Fruit fly (Drosophila melanogaster) whole organism, embryonic: Measurements from ENCODE around the gene Sec24CD.

Experiments
- Atf3 ChIP-seq: fragments of 200-800 bp; sonication (Bioruptor generic); optimal IDR thresholded peaks from 3 replicates; lab custom pipeline; 2016; ENCODE audit warnings: missing biosample characterization, missing genetic modification characterization
- BtbVII ChIP-seq: fragments of 200-800 bp; sonication (Bioruptor generic); optimal IDR thresholded peaks from 3 replicates; lab custom pipeline; 2017; ENCODE audit warnings: missing biosample characterization, mild to moderate bottlenecking, missing genetic modification characterization
- C15 ChIP-seq: fragments of 200-800 bp; sonication (Bioruptor generic); IDR thresholded peaks from 3 replicates; pipeline ENCODE4 v1.3.6; 2022; ENCODE audit warnings: missing biosample characterization, missing genetic modification characterization
- CG10147 ChIP-seq: fragments of 200-800 bp; sonication (Bioruptor generic); optimal IDR thresholded peaks from 2 replicates; lab custom pipeline; 2019; ENCODE audit warnings: missing biosample characterization, mild to moderate bottlenecking, missing genetic modification characterization, moderate library complexity
- CG10543 ChIP-seq: fragments of 200-800 bp; sonication (Bioruptor generic); optimal IDR thresholded peaks from 3 replicates; lab custom pipeline; 2017; ENCODE audit warnings: missing biosample characterization, mild to moderate bottlenecking, missing genetic modification characterization, moderate library complexity
- CG11456 ChIP-seq: fragments of 200-800 bp; sonication (Bioruptor generic); IDR thresholded peaks from 3 replicates; pipeline ENCODE4 v1.3.6; 2022; ENCODE audit warnings: missing biosample characterization, missing genetic modification characterization
- CG13287 ChIP-seq: fragments of 200-800 bp; sonication (Bioruptor generic); IDR thresholded peaks from 2 replicates; pipeline ENCODE4 v1.3.6; 2022; ENCODE audit warnings: missing biosample characterization, missing genetic modification characterization; ENCODE audit not compliant: partially characterized antibody
- CG14965 ChIP-seq: fragments of 200-800 bp; sonication (Bioruptor generic); optimal IDR thresholded peaks from 2 replicates; lab custom pipeline; 2016; ENCODE audit warnings: missing biosample characterization, missing genetic modification characterization, borderline replicate concordance
- CG15011 ChIP-seq: fragments of 200-800 bp; sonication (Bioruptor generic); optimal IDR thresholded peaks from 3 replicates; lab custom pipeline; 2018; ENCODE audit warnings: missing biosample characterization, mild to moderate bottlenecking, missing genetic modification characterization
- CG1529 ChIP-seq: fragments of 200-800 bp; sonication (Bioruptor generic); optimal IDR thresholded peaks from 3 replicates; lab custom pipeline; 2018; ENCODE audit warnings: missing biosample characterization, missing genetic modification characterization
- CG16815 ChIP-seq: fragments of 200-800 bp; sonication (Bioruptor generic); optimal IDR thresholded peaks from 3 replicates; lab custom pipeline; 2017; ENCODE audit warnings: missing biosample characterization, mild to moderate bottlenecking, missing genetic modification characterization
- CG16863 ChIP-seq: fragments of 200-800 bp; sonication (Bioruptor generic); optimal IDR thresholded peaks from 3 replicates; lab custom pipeline; 2016; ENCODE audit warnings: missing biosample characterization, missing genetic modification characterization
- CG17328 ChIP-seq: fragments of 200-800 bp; sonication (Bioruptor generic); IDR thresholded peaks from 2 replicates; pipeline ENCODE4 v1.3.6; 2022; ENCODE audit warnings: missing biosample characterization, missing genetic modification characterization
- CG17802 ChIP-seq: fragments of 200-800 bp; sonication (Bioruptor generic); optimal IDR thresholded peaks from 2 replicates; lab custom pipeline; 2018; ENCODE audit warnings: missing biosample characterization, mild to moderate bottlenecking, missing genetic modification characterization, moderate library complexity
- CG18619 ChIP-seq: fragments of 200-800 bp; sonication (Bioruptor generic); optimal IDR thresholded peaks from 3 replicates; lab custom pipeline; 2017; ENCODE audit warnings: missing biosample characterization, mild to moderate bottlenecking, missing genetic modification characterization
- CG2120 ChIP-seq: fragments of 200-800 bp; sonication (Bioruptor generic); optimal IDR thresholded peaks from 3 replicates; lab custom pipeline; 2016; ENCODE audit warnings: missing biosample characterization, missing genetic modification characterization
- CG31441 ChIP-seq: fragments of 200-800 bp; sonication (Bioruptor generic); IDR thresholded peaks from 2 replicates; pipeline ENCODE4 v1.3.6; 2022; ENCODE audit warnings: missing biosample characterization, missing genetic modification characterization
- CG32772 ChIP-seq: fragments of 200-800 bp; sonication (Bioruptor generic); IDR thresholded peaks from 2 replicates; pipeline ENCODE4 v1.3.6; 2022; ENCODE audit warnings: missing biosample characterization, missing genetic modification characterization
- CG5953 ChIP-seq: fragments of 200-800 bp; sonication (Bioruptor generic); IDR thresholded peaks from 2 replicates; pipeline ENCODE4 v1.3.6; 2022; ENCODE audit warnings: missing biosample characterization, missing genetic modification characterization
- CG6683 ChIP-seq: fragments of 200-800 bp; sonication (Bioruptor generic); optimal IDR thresholded peaks from 2 replicates; lab custom pipeline; 2017; ENCODE audit warnings: missing biosample characterization, mild to moderate bottlenecking, missing genetic modification characterization, missing genetic modification reagents
- CG7372 ChIP-seq: fragments of 200-800 bp; sonication (Bioruptor generic); IDR thresholded peaks from 2 replicates; pipeline ENCODE4 v1.3.6; 2022; ENCODE audit warnings: missing biosample characterization, missing genetic modification characterization
- CG8281 ChIP-seq: fragments of 200-800 bp; sonication (Bioruptor generic); optimal IDR thresholded peaks from 2 replicates; lab custom pipeline; 2018; ENCODE audit warnings: missing biosample characterization, mild to moderate bottlenecking, missing genetic modification characterization, moderate library complexity
- CG9932 ChIP-seq: fragments of 200-800 bp; sonication (Bioruptor generic); IDR thresholded peaks from 2 replicates; pipeline ENCODE4 v1.3.6; 2022; ENCODE audit warnings: missing biosample characterization, missing genetic modification characterization
- D ChIP-seq, 2 experiments: fragments of 200-800 bp in 1 of 2; fragments of >200 bp in 1 of 2; sonication (Bioruptor generic) in 1 of 2; optimal IDR thresholded peaks; 2 replicates in 1 of 2; 3 replicates in 1 of 2; lab custom pipeline; 2017; ENCODE audit warnings: mild to moderate bottlenecking in 1 of 2, missing biosample characterization in 1 of 2, missing genetic modification characterization in 1 of 2, missing genetic modification reagents in 1 of 2
- D19B ChIP-seq: fragments of 200-800 bp; sonication (Bioruptor generic); optimal IDR thresholded peaks from 2 replicates; lab custom pipeline; 2017; ENCODE audit warnings: missing biosample characterization, mild to moderate bottlenecking, missing genetic modification characterization
- Dbx ChIP-seq: fragments of 200-800 bp; sonication (Bioruptor generic); IDR thresholded peaks from 3 replicates; pipeline ENCODE4 v1.3.6; 2022; ENCODE audit warnings: missing biosample characterization, missing genetic modification characterization
- Dek ChIP-seq: fragments of 200-800 bp; sonication (Bioruptor generic); optimal IDR thresholded peaks from 3 replicates; lab custom pipeline; 2019; ENCODE audit warnings: missing biosample characterization, mild to moderate bottlenecking, missing genetic modification characterization, moderate library complexity
- Dip3 ChIP-seq: fragments of 200-800 bp; sonication (Bioruptor generic); optimal IDR thresholded peaks from 3 replicates; lab custom pipeline; 2016; ENCODE audit warnings: missing biosample characterization, missing genetic modification characterization
- E2f2 ChIP-seq: fragments of 200-800 bp; sonication (Bioruptor generic); IDR thresholded peaks from 2 replicates; pipeline ENCODE4 v1.3.6; 2022; ENCODE audit warnings: missing biosample characterization, missing genetic modification characterization
- HLH4C ChIP-seq: fragments of 200-800 bp; sonication (Bioruptor generic); IDR thresholded peaks from 3 replicates; pipeline ENCODE4 v1.3.6; 2022; ENCODE audit warnings: missing biosample characterization, missing genetic modification characterization; ENCODE audit not compliant: partially characterized antibody
- Lim3 ChIP-seq: fragments of 200-800 bp; sonication (Bioruptor generic); IDR thresholded peaks from 2 replicates; pipeline ENCODE4 v1.3.6; 2022; ENCODE audit warnings: missing biosample characterization, missing genetic modification characterization
- Poxn ChIP-seq: fragments of 200-800 bp; sonication (Bioruptor generic); IDR thresholded peaks from 2 replicates; pipeline ENCODE4 v1.3.6; 2022; ENCODE audit warnings: missing biosample characterization, missing genetic modification characterization
- chm ChIP-seq: fragments of 200-800 bp; sonication (Bioruptor generic); IDR thresholded peaks from 2 replicates; pipeline ENCODE4 v1.3.6; 2022; ENCODE audit warnings: missing biosample characterization, missing genetic modification characterization
- eve ChIP-seq, 2 experiments: fragments of >200 bp; optimal IDR thresholded peaks; 2 replicates each; lab custom pipeline; 2017; ENCODE audit warnings: missing biosample characterization in 2 of 2, missing genetic modification characterization in 2 of 2
- fd64A ChIP-seq: fragments of 200-800 bp; sonication (Bioruptor generic); optimal IDR thresholded peaks from 3 replicates; lab custom pipeline; 2018; ENCODE audit warnings: missing biosample characterization, mild to moderate bottlenecking, missing genetic modification characterization
- nau ChIP-seq: fragments of 200-800 bp; sonication (Bioruptor generic); optimal IDR thresholded peaks from 3 replicates; lab custom pipeline; 2017; ENCODE audit warnings: missing biosample characterization, mild to moderate bottlenecking, missing genetic modification characterization, missing genetic modification reagents
- nerfin-1 ChIP-seq: fragments of 200-800 bp; sonication (Bioruptor generic); optimal IDR thresholded peaks from 3 replicates; lab custom pipeline; 2019; ENCODE audit warnings: missing biosample characterization, mild to moderate bottlenecking, missing genetic modification characterization, moderate library complexity
- otp ChIP-seq: fragments of 200-800 bp; sonication (Bioruptor generic); IDR thresholded peaks from 3 replicates; pipeline ENCODE4, ENCODE4 v1.3.6; 2022; ENCODE audit warnings: missing biosample characterization, missing genetic modification characterization
- pan ChIP-seq, 4 experiments: fragments of >200 bp in 3 of 4; fragments of 200-800 bp in 1 of 4; sonication (Bioruptor generic) in 1 of 4; optimal IDR thresholded peaks in 3 of 4; IDR thresholded peaks in 1 of 4; 2 replicates each; pipeline versions ENCODE4 v1.3.6 to Lab custom; 2017 to 2022; ENCODE audit warnings: missing biosample characterization in 2 of 4, missing genetic modification characterization in 2 of 4, mixed read lengths in 1 of 4
- phol ChIP-seq: fragments of 200-800 bp; sonication (Bioruptor generic); optimal IDR thresholded peaks from 3 replicates; lab custom pipeline; 2018; ENCODE audit warnings: missing biosample characterization, mild to moderate bottlenecking, missing genetic modification characterization, moderate library complexity
- repo ChIP-seq: fragments of 200-800 bp; sonication (Bioruptor generic); optimal IDR thresholded peaks from 2 replicates; lab custom pipeline; 2016; ENCODE audit warnings: missing biosample characterization, missing genetic modification characterization
- run ChIP-seq: fragments of 200-800 bp; sonication (Bioruptor generic); optimal IDR thresholded peaks from 3 replicates; lab custom pipeline; 2018; ENCODE audit warnings: missing biosample characterization, mild to moderate bottlenecking, missing genetic modification characterization
- seq ChIP-seq: fragments of 200-800 bp; sonication (Bioruptor generic); IDR thresholded peaks from 2 replicates; pipeline ENCODE4 v1.3.6; 2022; ENCODE audit warnings: missing biosample characterization, missing genetic modification characterization
- slou ChIP-seq: fragments of 200-800 bp; sonication (Bioruptor generic); optimal IDR thresholded peaks from 3 replicates; lab custom pipeline; 2016; ENCODE audit warnings: missing biosample characterization, missing genetic modification characterization
- sob ChIP-seq: fragments of 200-800 bp; sonication (Bioruptor generic); IDR thresholded peaks from 2 replicates; pipeline ENCODE4 v1.3.6; 2022; ENCODE audit warnings: missing biosample characterization, missing genetic modification characterization
- sqz ChIP-seq: fragments of 200-800 bp; sonication (Bioruptor generic); optimal IDR thresholded peaks from 3 replicates; lab custom pipeline; 2018; ENCODE audit warnings: missing biosample characterization, mild to moderate bottlenecking, missing genetic modification characterization
- stc ChIP-seq: fragments of 200-800 bp; sonication (Bioruptor generic); IDR thresholded peaks from 2 replicates; pipeline ENCODE4 v1.3.6; 2022; ENCODE audit warnings: missing biosample characterization, missing genetic modification characterization
- zen2 ChIP-seq: fragments of 200-800 bp; sonication (Bioruptor generic); IDR thresholded peaks from 3 replicates; pipeline ENCODE4 v1.3.6; 2022; ENCODE audit warnings: missing biosample characterization, missing genetic modification characterization; ENCODE audit not compliant: partially characterized antibody
- zfh1 ChIP-seq: fragments of 200-800 bp; sonication (Bioruptor generic); IDR thresholded peaks from 3 replicates; pipeline ENCODE4 v1.3.6; 2022; ENCODE audit warnings: missing biosample characterization, missing genetic modification characterization

The Sec24CD gene

DNA sequence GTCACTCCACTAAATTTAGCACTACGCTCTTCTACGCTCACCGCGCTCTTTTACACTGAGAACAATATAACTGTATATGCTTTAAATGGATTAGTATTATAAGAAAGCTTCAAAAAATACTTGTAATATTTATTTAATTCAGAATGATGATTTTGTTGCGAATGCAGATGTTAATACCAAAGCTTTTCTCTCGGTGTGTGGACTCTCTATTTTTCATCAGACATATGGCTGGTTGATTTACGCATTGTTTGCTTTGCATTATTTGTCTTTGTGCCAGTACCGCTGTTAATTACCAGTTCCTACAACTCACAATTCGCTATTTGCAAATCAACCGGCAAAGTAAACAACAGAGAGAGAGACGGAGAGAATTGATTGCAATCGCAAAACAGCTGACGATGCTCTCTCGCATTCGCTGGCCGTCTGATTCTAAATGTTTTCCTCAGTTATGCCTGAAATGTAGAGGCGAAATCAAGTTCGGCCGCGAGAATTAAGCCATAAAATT is 14.9 kb downstream of the Sec24CD start (continued):
- TF ChIP-seq pan (optimal IDR thresholded peaks at IDR 0.05; lab: Kevin White, UChicago) (no peak), pan (GFP tag; optimal IDR thresholded peaks at IDR 0.05 in 1 of 2, IDR thresholded peaks at IDR 0.05 in 1 of 2) (peak in 1 of 2 experiments; percentile 98), CG5953 (GFP tag; lab: Robert Waterston, UW) (peak; percentile 96), stc (peak; percentile 96), Poxn (GFP tag; lab: Robert Waterston, UW) (peak; percentile 90), otp (GFP tag; lab: Robert Waterston, UW) (peak; percentile 98), BtbVII (peak; percentile 94), CG16863 (GFP tag; lab: Kevin White, UChicago) (peak; percentile 92), CG8281 (tag; lab: Kevin White, UChicago) (peak; percentile 81), Atf3 (GFP tag; lab: Kevin White, UChicago) (peak; percentile 92), CG11456 (GFP tag; lab: Robert Waterston, UW) (peak; percentile 99), repo (peak; percentile 88), CG31441 (peak; percentile 94), D19B (GFP tag; lab: Kevin White, UChicago) (peak; percentile 86), CG13287 (GFP tag; lab: Robert Waterston, UW) (peak; percentile 31; the same call in 1 of the 2 replicates), nau (peak; percentile 92), CG32772 (GFP tag; lab: Robert Waterston, UW) (peak; percentile 95), CG6683 (GFP tag; lab: Kevin White, UChicago) (peak; percentile 88), run (tag; lab: Kevin White, UChicago) (peak; percentile 91), HLH4C (GFP tag; lab: Robert Waterston, UW) (no peak), chm (GFP tag; lab: Robert Waterston, UW) (peak; percentile 98), eve (GFP tag; optimal IDR thresholded peaks at IDR 0.05; lab: Kevin White, UChicago) (peak in 1 of 2 experiments; percentile 4), fd64A (GFP tag; lab: Kevin White, UChicago) (peak; percentile 90), CG16815 (GFP tag; lab: Kevin White, UChicago) (peak; percentile 94), CG18619 (GFP tag; lab: Kevin White, UChicago) (peak; percentile 95), CG14965 (GFP tag; lab: Kevin White, UChicago) (peak; percentile 61), sob (GFP tag; lab: Robert Waterston, UW) (peak; percentile 99), CG7372 (GFP tag; lab: Robert Waterston, UW) (peak; percentile 97), C15 (GFP tag; lab: Robert Waterston, UW) (peak; percentile 96), Lim3 (GFP tag; lab: Robert Waterston, UW) (peak; percentile 81), CG15011 (peak; percentile 91), E2f2 (peak; percentile 84), sqz (GFP tag; lab: Kevin White, UChicago) (peak; percentile 78), nerfin-1 (tag; lab: Kevin White, UChicago) (peak; percentile 88), CG10543 (GFP tag; lab: Kevin White, UChicago) (peak; percentile 95), CG17328 (peak; percentile 98), zen2 (GFP tag; lab: Robert Waterston, UW) (no peak), Dip3 (peak; percentile 96), CG1529 (GFP tag; lab: Kevin White, UChicago) (peak; percentile 95), zfh1 (GFP tag; lab: Robert Waterston, UW) (peak; percentile 98), D (optimal IDR thresholded peaks at IDR 0.05; lab: Kevin White, UChicago) (no peak), D (GFP tag; optimal IDR thresholded peaks at IDR 0.05; lab: Kevin White, UChicago) (peak; percentile 89), CG17802 (tag; lab: Kevin White, UChicago) (peak; percentile 64), Dbx (GFP tag; lab: Robert Waterston, UW) (peak; percentile 98), CG10147 (GFP tag; lab: Kevin White, UChicago) (peak; percentile 95), seq (GFP tag; lab: Robert Waterston, UW) (peak; percentile 98), phol (tag; lab: Kevin White, UChicago) (peak; percentile 92), CG9932 (GFP tag; lab: Robert Waterston, UW) (peak; percentile 99), Dek (tag; lab: Kevin White, UChicago) (peak; percentile 98), CG2120 (peak; percentile 99), slou (GFP tag; lab: Kevin White, UChicago) (peak; percentile 92)
